Worm (Caenorhabditis elegans) whole organism, L4/young adult: Measurements from ENCODE around the gene agr-1.

Experiments used
- dao-5 ChIP-seq: sonication (generic microtip); optimal IDR thresholded peaks from 2 replicates; lab custom pipeline; 2016; ENCODE audit warnings: missing genotype, missing genetic modification characterization, moderate library complexity, missing compliant biosample characterization
- him-1 ChIP-seq: sonication (generic microtip); optimal IDR thresholded peaks from 2 replicates; lab custom pipeline; 2016; ENCODE audit warnings: missing genotype, missing genetic modification reagents, missing genetic modification characterization, missing compliant biosample characterization

- no peak for TF ChIP-seq him-1
- no peak for TF ChIP-seq dao-5 (tag; lab: Kevin White, UChicago)
Observed at ce11 chrII:6816324-6816723, 41.3 kb upstream of the agr-1 start.
